Worm (Caenorhabditis elegans) whole organism, dauer: ENCODE results near the gene irld-42.

ENCODE experiments used
- unc-62 ChIP-seq: sonication (generic microtip); optimal IDR thresholded peaks from 2 replicates; lab custom pipeline; 2017; ENCODE audit warnings: missing biosample characterization, missing genetic modification reagents, missing genetic modification characterization

Gene irld-42

ce11 chrV:1718232-1718631, 49.9 kb downstream of the irld-42 start:
- no peak for TF ChIP-seq unc-62 (GFP tag; lab: Kevin White, UChicago)

ce11 chrV:1719927-1720326, 51.6 kb downstream of the irld-42 start, which contains the start of gene srw-102:
srw-102 (plus strand) TSS chrV:1720227.
- TF ChIP-seq unc-62 (GFP tag; lab: Kevin White, UChicago) = no peak
